Fruit fly (Drosophila melanogaster) whole organism, wandering third instar larva: ENCODE measurements around the gene CG14853.

Experiments
- Abd-B ChIP-seq: fragments of >200 bp; optimal IDR thresholded peaks from 2 replicates; lab custom pipeline; 2017; ENCODE audit warnings: missing biosample characterization, missing genetic modification characterization
- CG32264 ChIP-seq: fragments of 200-800 bp; sonication (Bioruptor generic); optimal IDR thresholded peaks from 2 replicates; lab custom pipeline; 2016; ENCODE audit warnings: missing biosample characterization, missing genetic modification characterization
- CG9705 ChIP-seq: fragments of 200-800 bp; sonication (Bioruptor generic); optimal IDR thresholded peaks from 2 replicates; lab custom pipeline; 2018; ENCODE audit warnings: missing biosample characterization, mild to moderate bottlenecking, missing genetic modification characterization
- CrebA ChIP-seq: fragments of 200-800 bp; sonication (Bioruptor generic); optimal IDR thresholded peaks from 2 replicates; lab custom pipeline; 2016; ENCODE audit warnings: missing biosample characterization, mild to moderate bottlenecking, missing genetic modification characterization, borderline replicate concordance
- Dfd ChIP-seq: fragments of >200 bp; optimal IDR thresholded peaks from 2 replicates; lab custom pipeline; 2017; ENCODE audit warnings: missing biosample characterization, missing genetic modification characterization
- Dif ChIP-seq: fragments of 200-275, 200-300 bp; sonication (Bioruptor generic); optimal IDR thresholded peaks from 2 replicates; lab custom pipeline; 2018; ENCODE audit warnings: missing biosample characterization, missing genetic modification characterization; ENCODE audit not compliant: partially characterized antibody
- GATAd ChIP-seq: sonication (Bioruptor generic); optimal IDR thresholded peaks from 2 replicates; lab custom pipeline; 2016; ENCODE audit warnings: missing biosample characterization, missing genetic modification characterization
- HLH106 ChIP-seq: fragments of 200-800 bp; optimal IDR thresholded peaks from 3 replicates; lab custom pipeline; 2019; ENCODE audit warnings: missing biosample characterization, mild to moderate bottlenecking, missing genetic modification characterization, moderate library complexity
- Hnf4 ChIP-seq: fragments of 200-800 bp; sonication (Bioruptor generic); optimal IDR thresholded peaks from 2 replicates; lab custom pipeline; 2016; ENCODE audit warnings: missing biosample characterization, mild to moderate bottlenecking, missing genetic modification characterization
- Hr78 ChIP-seq: fragments of >200 bp; optimal IDR thresholded peaks from 2 replicates; lab custom pipeline; 2017; ENCODE audit warnings: missing biosample characterization, missing genetic modification characterization
- Hr83 ChIP-seq: fragments of 200-300 bp; sonication (Bioruptor generic); optimal IDR thresholded peaks from 2 replicates; lab custom pipeline; 2016; ENCODE audit warnings: missing biosample characterization, mild to moderate bottlenecking, missing genetic modification characterization, moderate library complexity; ENCODE audit not compliant: poor library complexity, severe bottlenecking
- Jra ChIP-seq: sonication (Bioruptor generic); optimal IDR thresholded peaks from 2 replicates; lab custom pipeline; 2016; ENCODE audit warnings: missing biosample characterization, missing genetic modification characterization
- Mio ChIP-seq: sonication (Bioruptor generic); optimal IDR thresholded peaks from 2 replicates; lab custom pipeline; 2016; ENCODE audit warnings: missing biosample characterization, missing genetic modification characterization
- Myc ChIP-seq: fragments of >200 bp; optimal IDR thresholded peaks from 2 replicates; lab custom pipeline; 2017
- N ChIP-seq: fragments of >200 bp; optimal IDR thresholded peaks from 2 replicates; lab custom pipeline; 2018; ENCODE audit warnings: missing biosample characterization, missing external identifiers, missing genetic modification characterization
- OdsH ChIP-seq: fragments of 200-800 bp; sonication (Bioruptor generic); optimal IDR thresholded peaks from 2 replicates; lab custom pipeline; 2016; ENCODE audit warnings: missing biosample characterization, mild to moderate bottlenecking, missing genetic modification characterization
- Sp1 ChIP-seq: fragments of 200-800 bp; sonication (Bioruptor generic); optimal IDR thresholded peaks from 3 replicates; lab custom pipeline; 2019; ENCODE audit warnings: missing biosample characterization, mild to moderate bottlenecking, missing genetic modification characterization, moderate library complexity
- Vsx2 ChIP-seq: fragments of 200-300, 225-300 bp; sonication (Bioruptor generic); optimal IDR thresholded peaks from 2 replicates; lab custom pipeline; 2018; ENCODE audit warnings: missing biosample characterization, missing genetic modification characterization; ENCODE audit not compliant: partially characterized antibody
- br ChIP-seq: fragments of 200-800 bp; sonication (Bioruptor generic); optimal IDR thresholded peaks from 2 replicates; lab custom pipeline; 2016; ENCODE audit warnings: missing biosample characterization, missing genetic modification characterization
- brk ChIP-seq: fragments of 200-800 bp; sonication (Bioruptor generic); optimal IDR thresholded peaks from 2 replicates; lab custom pipeline; 2016; ENCODE audit warnings: missing biosample characterization, mild to moderate bottlenecking, missing genetic modification characterization
- dl ChIP-seq, 2 experiments: fragments of 175-275, 200-275 bp in 1 of 2; fragments of 200-275 bp in 1 of 2; sonication (Bioruptor generic); optimal IDR thresholded peaks; lab custom pipeline; 2018; ENCODE audit warnings: mild to moderate bottlenecking in 2 of 2, missing biosample characterization in 2 of 2, missing genetic modification characterization in 2 of 2, moderate library complexity in 2 of 2; ENCODE audit not compliant: partially characterized antibody in 2 of 2, insufficient read depth in 1 of 2
- dmrt93B ChIP-seq: fragments of 200-800 bp; sonication (Bioruptor generic); optimal IDR thresholded peaks from 2 replicates; lab custom pipeline; 2018; ENCODE audit warnings: missing biosample characterization, mild to moderate bottlenecking, missing genetic modification characterization
- dsf ChIP-seq: sonication (Bioruptor generic); optimal IDR thresholded peaks from 2 replicates; lab custom pipeline; 2016; ENCODE audit warnings: missing biosample characterization, missing genetic modification characterization, borderline replicate concordance
- ey ChIP-seq: fragments of 200-800 bp; sonication (Bioruptor generic); optimal IDR thresholded peaks from 2 replicates; lab custom pipeline; 2016; ENCODE audit warnings: missing biosample characterization, missing genetic modification characterization
- foxo ChIP-seq, 2 experiments: fragments of 200-800 bp; sonication (Bioruptor generic); optimal IDR thresholded peaks; 2 replicates in 1 of 2; 3 replicates in 1 of 2; lab custom pipeline; 2016 to 2017; ENCODE audit warnings: missing biosample characterization in 2 of 2, missing genetic modification characterization in 2 of 2
- fru ChIP-seq: fragments of 200-800 bp; sonication (Bioruptor generic); optimal IDR thresholded peaks from 3 replicates; lab custom pipeline; 2016; ENCODE audit warnings: missing biosample characterization, mild to moderate bottlenecking, missing genetic modification characterization
- h ChIP-seq: fragments of 200-800 bp; sonication (Bioruptor generic); optimal IDR thresholded peaks from 3 replicates; lab custom pipeline; 2016; ENCODE audit warnings: missing biosample characterization, mild to moderate bottlenecking, missing genetic modification characterization
- lola ChIP-seq: fragments of >200 bp; optimal IDR thresholded peaks from 2 replicates; lab custom pipeline; 2017; ENCODE audit warnings: missing biosample characterization, missing genetic modification characterization
- pan ChIP-seq: fragments of >200 bp; optimal IDR thresholded peaks from 2 replicates; lab custom pipeline; 2017
- psq ChIP-seq: fragments of 200-800 bp; sonication (Bioruptor generic); optimal IDR thresholded peaks from 3 replicates; lab custom pipeline; 2017; ENCODE audit warnings: missing biosample characterization, mild to moderate bottlenecking, missing genetic modification characterization, moderate library complexity
- rgr ChIP-seq: fragments of 200-800 bp; sonication (Bioruptor generic); optimal IDR thresholded peaks from 3 replicates; lab custom pipeline; 2016; ENCODE audit warnings: missing biosample characterization, mild to moderate bottlenecking, missing genetic modification characterization
- sage ChIP-seq: fragments of 200-800 bp; sonication (Bioruptor generic); optimal IDR thresholded peaks from 2 replicates; lab custom pipeline; 2016; ENCODE audit warnings: missing biosample characterization, mild to moderate bottlenecking, missing genetic modification characterization
- sv ChIP-seq: fragments of 200-800 bp; sonication (Bioruptor generic); optimal IDR thresholded peaks from 3 replicates; lab custom pipeline; 2016; ENCODE audit warnings: missing biosample characterization, missing genetic modification characterization
- tai ChIP-seq: sonication (Bioruptor generic); optimal IDR thresholded peaks from 2 replicates; lab custom pipeline; 2016; ENCODE audit warnings: missing biosample characterization, missing genetic modification characterization
- woc ChIP-seq: sonication (Bioruptor generic); optimal IDR thresholded peaks from 2 replicates; lab custom pipeline; 2016; ENCODE audit warnings: missing biosample characterization, mild to moderate bottlenecking, missing genetic modification characterization

CG14853 gene

dm6 chr3R:14569411-14570107 is 39.9 kb upstream of the CG14853 start, which contains the start of gene Cys:
Gene Cys, minus strand, starts transcription at chr3R:14569644.
- TF ChIP-seq ey (no peak), Hr78 (GFP tag; lab: Kevin White, UChicago) (no peak), Abd-B (GFP tag; lab: Kevin White, UChicago) (no peak), CG32264 (GFP tag; lab: Kevin White, UChicago) (no peak), pan (lab: Kevin White, UChicago) (no peak), GATAd (GFP tag; lab: Kevin White, UChicago) (no peak), Dif (GFP tag; lab: Kevin White, UChicago) (peak; percentile 69), rgr (GFP tag; lab: Kevin White, UChicago) (peak; percentile 3), OdsH (GFP tag; lab: Kevin White, UChicago) (no peak), tai (GFP tag; lab: Kevin White, UChicago) (no peak), Hnf4 (GFP tag; lab: Kevin White, UChicago) (peak; percentile 11)
- TF ChIP-seq, all 38 proteins: peak for 3

dm6 chr3R:14574962-14575717 is 34.3 kb upstream of the CG14853 start:
- no peak for TF ChIP-seq N
- no peak for TF ChIP-seq tai (GFP tag; lab: Kevin White, UChicago)
- TF ChIP-seq dsf: peak; percentile 14
- no peak for TF ChIP-seq lola (GFP tag; lab: Kevin White, UChicago)
- TF ChIP-seq brk (GFP tag; lab: Kevin White, UChicago): no peak
- no peak for TF ChIP-seq CG32264 (GFP tag; lab: Kevin White, UChicago)
- peak; percentile 61 for TF ChIP-seq dmrt93B
- peak; percentile 61 for TF ChIP-seq h
- TF ChIP-seq woc (GFP tag; lab: Kevin White, UChicago): peak; percentile 68
- no peak for TF ChIP-seq Vsx2 (GFP tag; lab: Kevin White, UChicago)
- peak; percentile 66 for TF ChIP-seq Hnf4 (GFP tag; lab: Kevin White, UChicago)
- no peak for TF ChIP-seq CG9705 (GFP tag; lab: Kevin White, UChicago)
- TF ChIP-seq CrebA (GFP tag; lab: Kevin White, UChicago): no peak
- peak; percentile 60 for TF ChIP-seq fru (GFP tag; lab: Kevin White, UChicago)
- no peak for TF ChIP-seq Abd-B (GFP tag; lab: Kevin White, UChicago)
- TF ChIP-seq HLH106 (tag; lab: Kevin White, UChicago): peak; percentile 74
- no peak for TF ChIP-seq GATAd (GFP tag; lab: Kevin White, UChicago)
- TF ChIP-seq Jra (GFP tag; lab: Kevin White, UChicago): peak; percentile 65
- peak; percentile 74 for TF ChIP-seq rgr (GFP tag; lab: Kevin White, UChicago)
- TF ChIP-seq Sp1 (GFP tag; lab: Kevin White, UChicago): peak; percentile 70
- no peak for TF ChIP-seq sage (GFP tag; lab: Kevin White, UChicago)
- no peak for TF ChIP-seq dl (GFP tag; optimal IDR thresholded peaks at IDR 0.05; lab: Kevin White, UChicago; ENCODE audit: insufficient read depth in 1 of 2, partially characterized antibody in 2 of 2)
- peak; percentile 50 for TF ChIP-seq sv (GFP tag; lab: Kevin White, UChicago)
- no peak for TF ChIP-seq Mio
- TF ChIP-seq Hr83 (GFP tag; lab: Kevin White, UChicago): no peak
- TF ChIP-seq OdsH (GFP tag; lab: Kevin White, UChicago): peak; percentile 75
- TF ChIP-seq ey: peak; percentile 69
- peak; percentile 87 for TF ChIP-seq Myc (lab: Kevin White, UChicago)
- peak; percentile 94 for TF ChIP-seq psq (GFP tag; lab: Kevin White, UChicago)
- no peak for TF ChIP-seq Hr78 (GFP tag; lab: Kevin White, UChicago)
- no peak for TF ChIP-seq Dfd (GFP tag; lab: Kevin White, UChicago)
- peak in 1 of 2 experiments; percentile 86 for TF ChIP-seq foxo (GFP tag; optimal IDR thresholded peaks at IDR 0.05; lab: Kevin White, UChicago)
- peak; percentile 47 for TF ChIP-seq br
